In genomic region chr3R:15627987-15628386, dm6 we compare ENCODE assay signal across 2 fruit fly cellular contexts.
TF ChIP-seq lines count a peak whose summit lies in the region.

No protein-coding gene starts in this region.

- TF ChIP-seq CTCF in whole organism, embryonic (GFP tag; optimal IDR thresholded peaks at IDR 0.05; lab: Kevin White, UChicago), result no peak

TF ChIP-seq in whole organism, embryonic, 481 proteins besides CTCF, POLR2A, EP300 and RAD21:
- TF ChIP-seq bsh (GFP tag; optimal IDR thresholded peaks at IDR 0.05; lab: Kevin White, UChicago) (peak in 1 of 2 experiments; percentile 11), CG10979 (tag; optimal IDR thresholded peaks at IDR 0.05; lab: Kevin White, UChicago) (peak; percentile 25), danr (GFP tag; IDR thresholded peaks at IDR 0.05; lab: Robert Waterston, UW) (no peak), D19A (tag; optimal IDR thresholded peaks at IDR 0.05; lab: Kevin White, UChicago) (peak; percentile 95), CG15011 (GFP tag; optimal IDR thresholded peaks at IDR 0.05; lab: Kevin White, UChicago) (no peak), Rx (GFP tag; IDR thresholded peaks at IDR 0.05; lab: Robert Waterston, UW) (no peak), CG7963 (GFP tag; IDR thresholded peaks at IDR 0.05; lab: Robert Waterston, UW; ENCODE audit: partially characterized antibody) (no peak), sens (GFP tag; lab: Kevin White, UChicago) (peak; percentile 67), phol (tag; optimal IDR thresholded peaks at IDR 0.05; lab: Kevin White, UChicago) (peak; percentile 29), fd96Cb (tag; optimal IDR thresholded peaks at IDR 0.05; lab: Kevin White, UChicago) (peak; percentile 36), CG16813 (GFP tag; IDR thresholded peaks at IDR 0.05; lab: Robert Waterston, UW; ENCODE audit: partially characterized antibody) (no peak), E2f1 (GFP tag; IDR thresholded peaks at IDR 0.05; lab: Robert Waterston, UW) (no peak), CG11504 (tag; optimal IDR thresholded peaks at IDR 0.05; lab: Kevin White, UChicago) (peak; percentile 39), Sox100B (GFP tag; optimal IDR thresholded peaks at IDR 0.05; lab: Kevin White, UChicago) (peak; percentile 3), Sox102F (GFP tag; optimal IDR thresholded peaks at IDR 0.05; lab: Kevin White, UChicago) (peak; percentile 19), CG17361 (GFP tag; IDR thresholded peaks at IDR 0.05; lab: Robert Waterston, UW) (0 out of 3 replicates have a peak, but pooled peaks have one; percentile 13), unpg (GFP tag; optimal IDR thresholded peaks at IDR 0.05; lab: Kevin White, UChicago) (peak; percentile 10), Sin3A (optimal IDR thresholded peaks at IDR 0.05; lab: Kevin White, UChicago) (no peak), nmo (GFP tag; optimal IDR thresholded peaks at IDR 0.05; lab: Kevin White, UChicago) (peak; percentile 23), CG8388 (GFP tag; optimal IDR thresholded peaks at IDR 0.05; lab: Kevin White, UChicago) (peak; percentile 4), Blimp-1 (GFP tag; optimal IDR thresholded peaks at IDR 0.05; lab: Kevin White, UChicago) (peak; percentile 41), row (GFP tag; IDR thresholded peaks at IDR 0.05; lab: Robert Waterston, UW) (0 out of 3 replicates have a peak, but pooled peaks have one; percentile 15), Optix (GFP tag; IDR thresholded peaks at IDR 0.05; lab: Robert Waterston, UW) (no peak), sna (GFP tag; IDR thresholded peaks at IDR 0.05; lab: Robert Waterston, UW; ENCODE audit: partially characterized antibody) (no peak), gem (tag; optimal IDR thresholded peaks at IDR 0.05; lab: Kevin White, UChicago) (peak; percentile 44), dmrt99B (tag; optimal IDR thresholded peaks at IDR 0.05; lab: Kevin White, UChicago) (peak; percentile 57)

TF ChIP-seq in whole organism, pupa, 21 proteins besides CTCF, POLR2A, EP300 and RAD21:
- TF ChIP-seq CG14655 (GFP tag; optimal IDR thresholded peaks at IDR 0.05; lab: Kevin White, UChicago) (peak; percentile 11), CG4496 (GFP tag; IDR thresholded peaks at IDR 0.05; lab: Robert Waterston, UW) (no peak)
